Fruit fly (Drosophila melanogaster): ENCODE results near the gene CG5194.

Gene CG5194

dm6 chr3L:9033999-9034626, 24.5 kb upstream of the CG5194 start (continued):
- TF ChIP-seq ind (GFP tag; optimal IDR thresholded peaks at IDR 0.05) (peak; percentile 63), CG14710 (tag; optimal IDR thresholded peaks at IDR 0.05) (peak; percentile 83), Ravus (GFP tag; IDR thresholded peaks at IDR 0.05) (no peak), CG2678 (tag; optimal IDR thresholded peaks at IDR 0.05) (peak; percentile 71), CG2199 (GFP tag; IDR thresholded peaks at IDR 0.05) (0 out of 3 replicates have a peak, but pooled peaks have one; percentile 35), CG11093 (GFP tag; IDR thresholded peaks at IDR 0.05) (peak; percentile 68; the same call in 2 of the 3 replicates), Antp (GFP tag; optimal IDR thresholded peaks at IDR 0.05) (no peak), Dad (GFP tag; optimal IDR thresholded peaks at IDR 0.05) (peak; percentile 30), CG3847 (GFP tag; IDR thresholded peaks at IDR 0.05) (peak; percentile 42), tx (GFP tag; optimal IDR thresholded peaks at IDR 0.05) (peak; percentile 8), Trl (optimal IDR thresholded peaks at IDR 0.05) (no peak), Trl (GFP tag; optimal IDR thresholded peaks at IDR 0.05) (no peak), NFAT (GFP tag; IDR thresholded peaks at IDR 0.05) (no peak), CG2120 (GFP tag; optimal IDR thresholded peaks at IDR 0.05) (no peak), CG17359 (tag; optimal IDR thresholded peaks at IDR 0.05) (peak; percentile 84), Deaf1 (tag; optimal IDR thresholded peaks at IDR 0.05) (peak; percentile 70), HLH3B (GFP tag; IDR thresholded peaks at IDR 0.05) (peak; percentile 74), CG9215 (GFP tag; IDR thresholded peaks at IDR 0.05) (0 out of 2 replicates have a peak, but pooled peaks have one; percentile 6), CG10543 (GFP tag; optimal IDR thresholded peaks at IDR 0.05) (no peak), gsb (GFP tag; IDR thresholded peaks at IDR 0.05) (no peak), CG34422 (GFP tag; IDR thresholded peaks at IDR 0.05) (peak; percentile 61; the same call in 1 of the 3 replicates), az2 (GFP tag; optimal IDR thresholded peaks at IDR 0.05) (peak; percentile 50), phol (tag; optimal IDR thresholded peaks at IDR 0.05) (peak; percentile 87), Bgb (GFP tag; IDR thresholded peaks at IDR 0.05; ENCODE audit: partially characterized antibody) (no peak), CG7963 (GFP tag; IDR thresholded peaks at IDR 0.05; ENCODE audit: partially characterized antibody) (no peak), gem (tag; optimal IDR thresholded peaks at IDR 0.05) (peak; percentile 30), emc (GFP tag; optimal IDR thresholded peaks at IDR 0.05) (no peak), CG17328 (GFP tag; IDR thresholded peaks at IDR 0.05) (peak; percentile 85), onecut (GFP tag; IDR thresholded peaks at IDR 0.05) (peak; percentile 54), ems (GFP tag; optimal IDR thresholded peaks at IDR 0.05) (no peak), Vsx1 (GFP tag; optimal IDR thresholded peaks at IDR 0.05) (no peak), wor (GFP tag; IDR thresholded peaks at IDR 0.05) (peak; percentile 43; the same call in 1 of the 2 replicates), Atf6 (GFP tag; IDR thresholded peaks at IDR 0.05) (peak; percentile 16; the same call in 1 of the 2 replicates), CTCF (GFP tag; optimal IDR thresholded peaks at IDR 0.05) (no peak), bbx (GFP tag; IDR thresholded peaks at IDR 0.05; ENCODE audit: partially characterized antibody) (no peak), bowl (GFP tag; IDR thresholded peaks at IDR 0.05) (no peak), odd (GFP tag; optimal IDR thresholded peaks at IDR 0.05) (no peak), CG8388 (GFP tag; optimal IDR thresholded peaks at IDR 0.05) (peak; percentile 22), Hr51 (GFP tag; optimal IDR thresholded peaks at IDR 0.05) (peak in 1 of 2 experiments; percentile 17), CG7928 (GFP tag; optimal IDR thresholded peaks at IDR 0.05) (no peak), Fer3 (tag; optimal IDR thresholded peaks at IDR 0.05) (peak; percentile 39), CG12391 (tag; optimal IDR thresholded peaks at IDR 0.05) (peak; percentile 43), grau (tag; optimal IDR thresholded peaks at IDR 0.05) (peak; percentile 41), CHES-1-like (GFP tag; optimal IDR thresholded peaks at IDR 0.05) (no peak), Eip74EF (GFP tag; optimal IDR thresholded peaks at IDR 0.05) (peak in 1 of 2 experiments; percentile 20), hkb (optimal IDR thresholded peaks at IDR 0.05) (no peak), hkb (GFP tag; IDR thresholded peaks at IDR 0.05) (peak; percentile 75), Hmr (GFP tag; optimal IDR thresholded peaks at IDR 0.05) (no peak), CG17912 (GFP tag; optimal IDR thresholded peaks at IDR 0.05) (no peak), Nf-YC (tag; optimal IDR thresholded peaks at IDR 0.05) (no peak), abd-A (tag; optimal IDR thresholded peaks at IDR 0.05) (no peak)

Data from whole organism, embryonic.